Fruit fly (Drosophila melanogaster) whole organism, prepupa: ENCODE measurements around the gene CG32428.

Experiments
- Blimp-1 ChIP-seq: fragments of 200-800 bp; sonication (Bioruptor generic); optimal IDR thresholded peaks from 3 replicates; lab custom pipeline; 2017; ENCODE audit warnings: missing biosample characterization, missing genetic modification characterization, mild to moderate bottlenecking, moderate library complexity, missing genetic modification reagents
- CG10669 ChIP-seq: fragments of 200-800 bp; sonication (Bioruptor generic); optimal IDR thresholded peaks from 3 replicates; lab custom pipeline; 2018; ENCODE audit warnings: missing biosample characterization, mild to moderate bottlenecking, missing genetic modification characterization, moderate library complexity
- CG11294 ChIP-seq: fragments of 200-800 bp; sonication (Bioruptor generic); IDR thresholded peaks from 2 replicates; pipeline ENCODE4 v1.3.6; 2022; ENCODE audit warnings: missing biosample characterization, missing genetic modification characterization
- CG11762 ChIP-seq: fragments of 200-800 bp; sonication (Bioruptor generic); optimal IDR thresholded peaks from 3 replicates; lab custom pipeline; 2016; ENCODE audit warnings: missing biosample characterization, missing genetic modification characterization; ENCODE audit not compliant: insufficient read depth
- CG11902 ChIP-seq: fragments of 200-800 bp; sonication (Bioruptor generic); optimal IDR thresholded peaks from 3 replicates; lab custom pipeline; 2016; ENCODE audit warnings: missing biosample characterization, missing genetic modification characterization
- CG15336 ChIP-seq: fragments of 200-800 bp; sonication (Bioruptor generic); IDR thresholded peaks from 2 replicates; pipeline ENCODE4 v1.3.6; 2022; ENCODE audit warnings: missing biosample characterization, missing genetic modification characterization
- CG3032 ChIP-seq: fragments of 200-800 bp; optimal IDR thresholded peaks from 2 replicates; lab custom pipeline; 2019; ENCODE audit warnings: missing biosample characterization, mild to moderate bottlenecking, missing genetic modification characterization, moderate library complexity
- CG31627 ChIP-seq: fragments of 200-800 bp; sonication (Bioruptor generic); optimal IDR thresholded peaks from 3 replicates; lab custom pipeline; 2016; ENCODE audit warnings: missing biosample characterization, missing genetic modification characterization
- CG32006 ChIP-seq: fragments of 200-800 bp; sonication (Bioruptor generic); optimal IDR thresholded peaks from 3 replicates; lab custom pipeline; 2017; ENCODE audit warnings: missing biosample characterization, mild to moderate bottlenecking, missing genetic modification characterization
- CG34406 ChIP-seq: fragments of 200-800 bp; sonication (Bioruptor generic); optimal IDR thresholded peaks from 3 replicates; lab custom pipeline; 2016; ENCODE audit warnings: missing biosample characterization, missing genetic modification characterization
- CG4318 ChIP-seq: fragments of 200-800 bp; sonication (Bioruptor generic); optimal IDR thresholded peaks from 3 replicates; lab custom pipeline; 2017; ENCODE audit warnings: missing biosample characterization, mild to moderate bottlenecking, missing genetic modification characterization
- CG6276 ChIP-seq: fragments of 200-800 bp; sonication (Bioruptor generic); optimal IDR thresholded peaks from 2 replicates; lab custom pipeline; 2017; ENCODE audit warnings: missing biosample characterization, mild to moderate bottlenecking, missing genetic modification characterization
- CG6792 ChIP-seq: fragments of 200-800 bp; sonication (Bioruptor generic); optimal IDR thresholded peaks from 3 replicates; lab custom pipeline; 2016; ENCODE audit warnings: missing biosample characterization, missing genetic modification characterization
- CG6808 ChIP-seq: fragments of 200-800 bp; sonication (Bioruptor generic); optimal IDR thresholded peaks from 3 replicates; lab custom pipeline; 2017; ENCODE audit warnings: missing biosample characterization, missing genetic modification characterization, mild to moderate bottlenecking, moderate library complexity, missing genetic modification reagents
- CG7368 ChIP-seq: fragments of 200-800 bp; sonication (Bioruptor generic); optimal IDR thresholded peaks from 3 replicates; lab custom pipeline; 2016; ENCODE audit warnings: missing biosample characterization, missing genetic modification characterization
- CG8119 ChIP-seq: fragments of 200-800 bp; sonication (Bioruptor generic); IDR thresholded peaks from 3 replicates; pipeline ENCODE4 v1.3.6; 2022; ENCODE audit warnings: missing biosample characterization, missing genetic modification characterization
- CG8319 ChIP-seq: fragments of 200-800 bp; sonication (Bioruptor generic); optimal IDR thresholded peaks from 3 replicates; lab custom pipeline; 2016; ENCODE audit warnings: missing biosample characterization, missing genetic modification characterization
- CG8632 ChIP-seq: fragments of 200-800 bp; sonication (Bioruptor generic); optimal IDR thresholded peaks from 3 replicates; lab custom pipeline; 2016; ENCODE audit warnings: missing biosample characterization, missing genetic modification characterization
- CG9139 ChIP-seq: fragments of 200-800 bp; sonication (Bioruptor generic); optimal IDR thresholded peaks from 3 replicates; lab custom pipeline; 2017; ENCODE audit warnings: missing biosample characterization, mild to moderate bottlenecking, missing genetic modification characterization
- Eip75B ChIP-seq: fragments of 200-800 bp; sonication (Bioruptor generic); optimal IDR thresholded peaks from 3 replicates; lab custom pipeline; 2016; ENCODE audit warnings: missing biosample characterization, missing genetic modification characterization
- Eip78C ChIP-seq: fragments of 200-800 bp; sonication (Bioruptor generic); peaks from one replicate; lab custom pipeline; 2016; ENCODE audit warnings: missing biosample characterization, missing genetic modification characterization
- Eip93F ChIP-seq: fragments of 200-800 bp; sonication (Bioruptor generic); optimal IDR thresholded peaks from 2 replicates; lab custom pipeline; 2016; ENCODE audit warnings: missing biosample characterization, mild to moderate bottlenecking, missing genetic modification characterization
- Ets21C ChIP-seq: fragments of 200-800 bp; sonication (Bioruptor generic); optimal IDR thresholded peaks from 3 replicates; lab custom pipeline; 2016; ENCODE audit warnings: missing biosample characterization, missing genetic modification characterization
- Ets96B ChIP-seq: fragments of 200-800 bp; optimal IDR thresholded peaks from 2 replicates; lab custom pipeline; 2019; ENCODE audit warnings: missing biosample characterization, mild to moderate bottlenecking, missing genetic modification characterization, moderate library complexity
- Gug ChIP-seq: fragments of 200-800 bp; sonication (Bioruptor generic); IDR thresholded peaks from 2 replicates; pipeline ENCODE4 v1.3.6; 2022; ENCODE audit warnings: missing biosample characterization, missing genetic modification characterization
- Hr38 ChIP-seq: sonication (Bioruptor generic); optimal IDR thresholded peaks from 2 replicates; lab custom pipeline; 2016; ENCODE audit warnings: missing biosample characterization, missing genetic modification characterization
- Hr39 ChIP-seq: fragments of 200-800 bp; sonication (Bioruptor generic); optimal IDR thresholded peaks from 2 replicates; lab custom pipeline; 2016; ENCODE audit warnings: missing biosample characterization, missing genetic modification characterization
- Hr4 ChIP-seq: fragments of 200-800 bp; sonication (Bioruptor generic); optimal IDR thresholded peaks from 3 replicates; lab custom pipeline; 2016; ENCODE audit warnings: missing biosample characterization, missing genetic modification characterization
- Lpt ChIP-seq: fragments of 200-800 bp; sonication (Bioruptor generic); optimal IDR thresholded peaks from 3 replicates; lab custom pipeline; 2016; ENCODE audit warnings: missing biosample characterization, missing genetic modification characterization
- Smox ChIP-seq: fragments of 200-800 bp; sonication (Bioruptor generic); optimal IDR thresholded peaks from 3 replicates; lab custom pipeline; 2016; ENCODE audit warnings: missing biosample characterization, missing genetic modification characterization
- Sox102F ChIP-seq: fragments of 200-800 bp; sonication (Bioruptor generic); optimal IDR thresholded peaks from 2 replicates; lab custom pipeline; 2016; ENCODE audit warnings: missing biosample characterization, mild to moderate bottlenecking, missing genetic modification characterization
- Sox14 ChIP-seq: fragments of 200-800 bp; sonication (Bioruptor generic); optimal IDR thresholded peaks from 3 replicates; lab custom pipeline; 2016; ENCODE audit warnings: missing biosample characterization, missing genetic modification characterization
- Sox15 ChIP-seq: fragments of 200-800 bp; sonication (Bioruptor generic); optimal IDR thresholded peaks from 3 replicates; lab custom pipeline; 2016; ENCODE audit warnings: missing biosample characterization, missing genetic modification characterization
- achi ChIP-seq: fragments of 200-800 bp; sonication (Bioruptor generic); optimal IDR thresholded peaks from 3 replicates; lab custom pipeline; 2016; ENCODE audit warnings: missing biosample characterization, missing genetic modification characterization
- cyc ChIP-seq: fragments of 200-800 bp; sonication (Bioruptor generic); optimal IDR thresholded peaks from 3 replicates; lab custom pipeline; 2016; ENCODE audit warnings: missing biosample characterization, missing genetic modification characterization
- dac ChIP-seq: fragments of 200-800 bp; sonication (Bioruptor generic); optimal IDR thresholded peaks from 2 replicates; lab custom pipeline; 2017; ENCODE audit warnings: missing biosample characterization, mild to moderate bottlenecking, missing genetic modification characterization
- dsx ChIP-seq: fragments of 200-800 bp; optimal IDR thresholded peaks from 3 replicates; lab custom pipeline; 2019; ENCODE audit warnings: missing biosample characterization, mild to moderate bottlenecking, missing genetic modification characterization, moderate library complexity; ENCODE audit not compliant: poor library complexity, severe bottlenecking
- esn ChIP-seq: fragments of 200-800 bp; sonication (Bioruptor generic); optimal IDR thresholded peaks from 2 replicates; lab custom pipeline; 2016; ENCODE audit warnings: missing biosample characterization, mild to moderate bottlenecking, missing genetic modification characterization, moderate library complexity
- fd59A ChIP-seq: fragments of 200-800 bp; sonication (Bioruptor generic); optimal IDR thresholded peaks from 2 replicates; lab custom pipeline; 2017; ENCODE audit warnings: missing biosample characterization, mild to moderate bottlenecking, missing genetic modification characterization, missing genetic modification reagents
- fd85E ChIP-seq: fragments of 200-800 bp; sonication (Bioruptor generic); optimal IDR thresholded peaks from 3 replicates; lab custom pipeline; 2016; ENCODE audit warnings: missing biosample characterization, missing genetic modification characterization
- fkh ChIP-seq: fragments of 200-800 bp; sonication (Bioruptor generic); optimal IDR thresholded peaks from 3 replicates; lab custom pipeline; 2017; ENCODE audit warnings: missing biosample characterization, mild to moderate bottlenecking, missing genetic modification characterization, moderate library complexity
- lz ChIP-seq: fragments of 200-800 bp; sonication (Bioruptor generic); optimal IDR thresholded peaks from 3 replicates; lab custom pipeline; 2016; ENCODE audit warnings: missing biosample characterization, missing genetic modification characterization
- net ChIP-seq: fragments of 200-800 bp; sonication (Bioruptor generic); optimal IDR thresholded peaks from 3 replicates; lab custom pipeline; 2016; ENCODE audit warnings: missing biosample characterization, missing genetic modification characterization
- pdm3 ChIP-seq: fragments of 200-800 bp; sonication (Bioruptor generic); optimal IDR thresholded peaks from 3 replicates; lab custom pipeline; 2016; ENCODE audit warnings: missing biosample characterization, missing genetic modification characterization
- salr ChIP-seq, 2 experiments: fragments of 200-800 bp; sonication (Bioruptor generic); optimal IDR thresholded peaks; 3 replicates each; lab custom pipeline; 2016 to 2018; ENCODE audit warnings: missing biosample characterization in 2 of 2, missing genetic modification characterization in 2 of 2, mild to moderate bottlenecking in 1 of 2
- spab ChIP-seq: fragments of 200-800 bp; sonication (Bioruptor generic); optimal IDR thresholded peaks from 2 replicates; lab custom pipeline; 2017; ENCODE audit warnings: missing biosample characterization, mild to moderate bottlenecking, missing genetic modification characterization, missing genetic modification reagents
- ss ChIP-seq, 2 experiments: fragments of 200-800 bp; sonication (Bioruptor generic); optimal IDR thresholded peaks; 2 replicates in 1 of 2; 3 replicates in 1 of 2; lab custom pipeline; 2017 to 2018; ENCODE audit warnings: mild to moderate bottlenecking in 2 of 2, missing biosample characterization in 2 of 2, missing genetic modification characterization in 2 of 2, moderate library complexity in 1 of 2
- svp ChIP-seq: fragments of 200-800 bp; sonication (Bioruptor generic); peaks from one replicate; lab custom pipeline; 2016; ENCODE audit warnings: missing biosample characterization, missing genetic modification characterization
- topi ChIP-seq: fragments of 200-800 bp; sonication (Bioruptor generic); optimal IDR thresholded peaks from 3 replicates; lab custom pipeline; 2016; ENCODE audit warnings: missing biosample characterization, missing genetic modification characterization
- vri ChIP-seq: fragments of 200-800 bp; sonication (Bioruptor generic); optimal IDR thresholded peaks from 3 replicates; lab custom pipeline; 2016; ENCODE audit warnings: missing biosample characterization, mild to moderate bottlenecking, missing genetic modification characterization

The CG32428 gene

dm6 chr3L:20487649-20488048, 14.1 kb upstream of the CG32428 start:
- TF ChIP-seq esn: peak; percentile 2
- TF ChIP-seq CG4318: no peak
- peak; percentile 0 for TF ChIP-seq lz

dm6 chr3L:20474789-20475208, 1.3 kb upstream of the CG32428 start:
- TF ChIP-seq CG4318: peak; percentile 85
- TF ChIP-seq Hr4: peak; percentile 89
- TF ChIP-seq achi: peak; percentile 88
- TF ChIP-seq CG8632 (GFP tag; lab: Kevin White, UChicago): peak; percentile 79
- peak; percentile 60 for TF ChIP-seq spab (GFP tag; lab: Kevin White, UChicago)
- TF ChIP-seq Ets21C (GFP tag; lab: Kevin White, UChicago): peak; percentile 78
- peak; percentile 86 for TF ChIP-seq Lpt (GFP tag; lab: Kevin White, UChicago)
- peak; percentile 28 for TF ChIP-seq CG9139
- peak; percentile 83 for TF ChIP-seq CG6276 (GFP tag; lab: Kevin White, UChicago)
- TF ChIP-seq svp (GFP tag; lab: Kevin White, UChicago): peak; percentile 91
- peak; percentile 80 for TF ChIP-seq CG3032
- peak; percentile 54 to 85 for TF ChIP-seq salr (GFP tag; optimal IDR thresholded peaks at IDR 0.05; lab: Kevin White, UChicago)
- TF ChIP-seq dac (GFP tag; lab: Kevin White, UChicago): peak; percentile 65
- TF ChIP-seq Gug (GFP tag; lab: Robert Waterston, UW): no peak
- peak; percentile 78 for TF ChIP-seq CG10669 (GFP tag; lab: Kevin White, UChicago)
- TF ChIP-seq CG32006 (GFP tag; lab: Kevin White, UChicago): peak; percentile 89
- peak; percentile 88 for TF ChIP-seq CG31627 (GFP tag; lab: Kevin White, UChicago)
- peak; percentile 81 for TF ChIP-seq Ets96B (tag; lab: Kevin White, UChicago)
- TF ChIP-seq CG34406 (GFP tag; lab: Kevin White, UChicago): peak; percentile 88
- TF ChIP-seq Blimp-1: peak; percentile 63
- peak; percentile 73 for TF ChIP-seq CG6808 (GFP tag; lab: Kevin White, UChicago)
- TF ChIP-seq Hr39: peak; percentile 86
- TF ChIP-seq fkh: peak; percentile 98
- TF ChIP-seq ss (GFP tag; optimal IDR thresholded peaks at IDR 0.05; lab: Kevin White, UChicago): peak; percentile 52 to 74
- no peak for TF ChIP-seq CG11294 (GFP tag; lab: Robert Waterston, UW)
- TF ChIP-seq Sox15 (GFP tag; lab: Kevin White, UChicago): peak; percentile 68
- peak; percentile 56 for TF ChIP-seq fd59A (GFP tag; lab: Kevin White, UChicago)
- peak; percentile 14 for TF ChIP-seq fd85E
- peak; percentile 92 for TF ChIP-seq esn
- peak; percentile 87 for TF ChIP-seq CG7368 (GFP tag; lab: Kevin White, UChicago)
- TF ChIP-seq Sox102F (GFP tag; lab: Kevin White, UChicago): peak; percentile 87
- TF ChIP-seq cyc (GFP tag; lab: Kevin White, UChicago): peak; percentile 91
- peak; percentile 82 for TF ChIP-seq Eip93F (GFP tag; lab: Kevin White, UChicago)
- TF ChIP-seq Sox14 (GFP tag; lab: Kevin White, UChicago): peak; percentile 87
- peak; percentile 85 for TF ChIP-seq CG6792 (GFP tag; lab: Kevin White, UChicago)
- TF ChIP-seq topi (GFP tag; lab: Kevin White, UChicago): peak; percentile 82
- peak; percentile 96 for TF ChIP-seq Eip78C (GFP tag; lab: Kevin White, UChicago)
- TF ChIP-seq CG8319 (GFP tag; lab: Kevin White, UChicago): peak; percentile 75
- peak; percentile 87 for TF ChIP-seq Smox (GFP tag; lab: Kevin White, UChicago)
- peak; percentile 77 for TF ChIP-seq dsx (GFP tag; lab: Kevin White, UChicago)
- TF ChIP-seq CG8119 (GFP tag; lab: Robert Waterston, UW): no peak
- TF ChIP-seq Hr38 (GFP tag; lab: Kevin White, UChicago): peak; percentile 54
- TF ChIP-seq CG11902 (GFP tag; lab: Kevin White, UChicago): peak; percentile 72
- peak; percentile 79 for TF ChIP-seq CG11762
- peak; percentile 80 for TF ChIP-seq Eip75B (GFP tag; lab: Kevin White, UChicago)
- TF ChIP-seq pdm3: peak; percentile 88
- no peak for TF ChIP-seq CG15336 (GFP tag; lab: Robert Waterston, UW)
- TF ChIP-seq net (GFP tag; lab: Kevin White, UChicago): peak; percentile 92
- TF ChIP-seq vri (GFP tag; lab: Kevin White, UChicago): peak; percentile 74
